Worm (Caenorhabditis elegans): ENCODE data around the gene T05C7.4.

DNA sequence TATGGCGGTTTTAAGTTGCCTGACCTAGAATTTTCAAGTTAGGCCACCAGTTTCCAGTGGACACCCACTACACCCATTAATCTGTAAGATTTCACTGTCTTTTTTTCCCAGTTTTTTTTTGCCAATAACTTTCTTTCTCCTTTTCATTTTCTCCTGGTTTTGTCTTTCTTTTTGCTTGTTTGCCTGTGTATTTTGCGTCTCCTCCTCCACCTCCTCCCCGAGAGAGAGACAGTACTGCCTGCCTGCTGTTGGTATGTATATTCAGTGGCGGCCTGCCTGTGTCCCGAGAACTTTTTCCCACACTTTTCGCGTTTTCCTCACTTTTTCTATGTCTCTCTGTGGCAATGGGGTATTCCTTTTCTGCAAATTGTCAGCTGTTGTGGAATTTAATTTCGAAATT lies 28.0 kb upstream of the T05C7.4 start:
- TF ChIP-seq unc-62 (GFP tag; optimal IDR thresholded peaks at IDR 0.05) (no peak), lsy-2 (tag; optimal IDR thresholded peaks at IDR 0.05) (no peak), lin-32 (GFP tag; optimal IDR thresholded peaks at IDR 0.05) (no peak), nhr-237 (tag; optimal IDR thresholded peaks at IDR 0.05) (no peak), drap-1 (GFP tag; optimal IDR thresholded peaks at IDR 0.05) (no peak), ham-2 (GFP tag; optimal IDR thresholded peaks at IDR 0.05) (no peak), nhr-12 (tag; optimal IDR thresholded peaks at IDR 0.05) (no peak), unc-39 (tag; optimal IDR thresholded peaks at IDR 0.05) (no peak), elt-1 (tag; optimal IDR thresholded peaks at IDR 0.05; ENCODE audit: borderline replicate concordance, insufficient read depth) (no peak), snpc-4 (tag; optimal IDR thresholded peaks at IDR 0.05) (no peak), ceh-43 (GFP tag; optimal IDR thresholded peaks at IDR 0.05) (no peak), tbx-8 (GFP tag; optimal IDR thresholded peaks at IDR 0.05) (no peak), bed-3 (GFP tag; optimal IDR thresholded peaks at IDR 0.05) (no peak)
